Fruit fly (Drosophila melanogaster) whole organism, embryonic: ENCODE measurements around the gene ric8a.

ENCODE experiments used
- BtbVII ChIP-seq: fragments of 200-800 bp; sonication (Bioruptor generic); optimal IDR thresholded peaks from 3 replicates; lab custom pipeline; 2017; ENCODE audit warnings: missing biosample characterization, mild to moderate bottlenecking, missing genetic modification characterization
- CG10565 ChIP-seq: fragments of 200-800 bp; sonication (Bioruptor generic); optimal IDR thresholded peaks from 3 replicates; lab custom pipeline; 2016; ENCODE audit warnings: missing biosample characterization, mild to moderate bottlenecking, missing genetic modification characterization
- CG11085 ChIP-seq: fragments of 200-800 bp; sonication (Bioruptor generic); IDR thresholded peaks from 2 replicates; pipeline ENCODE4 v1.3.6; 2022; ENCODE audit warnings: missing biosample characterization, missing genetic modification characterization
- CG11093 ChIP-seq: fragments of 200-800 bp; sonication (Bioruptor generic); IDR thresholded peaks from 3 replicates; pipeline ENCODE4 v1.3.6; 2022; ENCODE audit warnings: missing biosample characterization, missing genetic modification characterization
- CG11695 ChIP-seq: fragments of 200-800 bp; sonication (Bioruptor generic); IDR thresholded peaks from 3 replicates; pipeline ENCODE4 v1.3.6; 2022; ENCODE audit warnings: missing biosample characterization, missing genetic modification characterization
- CG17186 ChIP-seq: fragments of 200-800 bp; sonication (Bioruptor generic); optimal IDR thresholded peaks from 3 replicates; lab custom pipeline; 2017; ENCODE audit warnings: missing biosample characterization, missing genetic modification reagents, missing genetic modification characterization
- CG17328 ChIP-seq: fragments of 200-800 bp; sonication (Bioruptor generic); IDR thresholded peaks from 2 replicates; pipeline ENCODE4 v1.3.6; 2022; ENCODE audit warnings: missing biosample characterization, missing genetic modification characterization
- CG17361 ChIP-seq: fragments of 200-800 bp; sonication (Bioruptor generic); IDR thresholded peaks from 3 replicates; pipeline ENCODE4 v1.3.6; 2022; ENCODE audit warnings: missing biosample characterization, missing genetic modification characterization
- CG31365 ChIP-seq: fragments of 200-800 bp; sonication (Bioruptor generic); optimal IDR thresholded peaks from 2 replicates; lab custom pipeline; 2018; ENCODE audit warnings: missing biosample characterization, mild to moderate bottlenecking, missing genetic modification characterization
- CG3163 ChIP-seq: fragments of 200-800 bp; sonication (Bioruptor generic); optimal IDR thresholded peaks from 3 replicates; lab custom pipeline; 2016; ENCODE audit warnings: missing biosample characterization, missing genetic modification characterization
- CG43689 ChIP-seq: fragments of 200-800 bp; sonication (Bioruptor generic); IDR thresholded peaks from 2 replicates; pipeline ENCODE4 v1.3.6; 2022; ENCODE audit warnings: missing biosample characterization, missing genetic modification characterization
- CG4424 ChIP-seq: fragments of 200-800 bp; sonication (Bioruptor generic); optimal IDR thresholded peaks from 3 replicates; lab custom pipeline; 2016; ENCODE audit warnings: missing biosample characterization, missing genetic modification characterization
- CG6272 ChIP-seq: fragments of 200-800 bp; sonication (Bioruptor generic); IDR thresholded peaks from 2 replicates; pipeline ENCODE4 v1.3.6; 2022; ENCODE audit warnings: missing biosample characterization, missing genetic modification characterization
- CG6689 ChIP-seq: fragments of 200-800 bp; sonication (Bioruptor generic); IDR thresholded peaks from 2 replicates; pipeline ENCODE4 v1.3.6; 2022; ENCODE audit warnings: missing biosample characterization, missing genetic modification characterization
- CG7357 ChIP-seq: fragments of 200-800 bp; sonication (Bioruptor generic); IDR thresholded peaks from 3 replicates; pipeline ENCODE4 v1.3.6; 2022; ENCODE audit warnings: missing biosample characterization, missing genetic modification characterization
- CG8089 ChIP-seq: fragments of 200-800 bp; sonication (Bioruptor generic); optimal IDR thresholded peaks from 3 replicates; lab custom pipeline; 2016; ENCODE audit warnings: missing biosample characterization, missing genetic modification characterization
- CTCF ChIP-seq: fragments of 200-800 bp; sonication (Bioruptor generic); optimal IDR thresholded peaks from 2 replicates; lab custom pipeline; 2017; ENCODE audit warnings: missing biosample characterization, mild to moderate bottlenecking, missing genetic modification characterization, moderate library complexity
- CkIIα-i1 ChIP-seq: fragments of 200-800 bp; sonication (Bioruptor generic); IDR thresholded peaks from 2 replicates; pipeline ENCODE4 v1.3.6; 2022; ENCODE audit warnings: missing biosample characterization, missing genetic modification characterization
- Dbx ChIP-seq: fragments of 200-800 bp; sonication (Bioruptor generic); IDR thresholded peaks from 3 replicates; pipeline ENCODE4 v1.3.6; 2022; ENCODE audit warnings: missing biosample characterization, missing genetic modification characterization
- Dip3 ChIP-seq: fragments of 200-800 bp; sonication (Bioruptor generic); optimal IDR thresholded peaks from 3 replicates; lab custom pipeline; 2016; ENCODE audit warnings: missing biosample characterization, missing genetic modification characterization
- Drgx ChIP-seq: fragments of 200-800 bp; sonication (Bioruptor generic); IDR thresholded peaks from 2 replicates; pipeline ENCODE4 v1.3.6; 2022; ENCODE audit warnings: missing biosample characterization, missing genetic modification characterization
- Ets65A ChIP-seq: fragments of 200-800 bp; sonication (Bioruptor generic); peaks from one replicate; lab custom pipeline; 2016; ENCODE audit warnings: missing biosample characterization, missing genetic modification characterization
- Meics ChIP-seq: fragments of 200-800 bp; sonication (Bioruptor generic); optimal IDR thresholded peaks from 2 replicates; lab custom pipeline; 2017; ENCODE audit warnings: missing biosample characterization, mild to moderate bottlenecking, missing genetic modification characterization
- Ptx1 ChIP-seq: fragments of 200-800 bp; sonication (Bioruptor generic); IDR thresholded peaks from 2 replicates; pipeline ENCODE4 v1.3.6; 2022; ENCODE audit warnings: missing biosample characterization, missing genetic modification characterization
- Xrp1 ChIP-seq: fragments of 200-800 bp; sonication (Bioruptor generic); IDR thresholded peaks from 2 replicates; pipeline ENCODE4 v1.3.6; 2022; ENCODE audit warnings: missing biosample characterization, missing genetic modification characterization
- aop ChIP-seq: fragments of 200-800 bp; sonication (Bioruptor generic); IDR thresholded peaks from 2 replicates; pipeline ENCODE4 v1.3.6; 2022; ENCODE audit warnings: missing biosample characterization, missing genetic modification characterization
- ato ChIP-seq: fragments of 200-800 bp; sonication (Bioruptor generic); IDR thresholded peaks from 2 replicates; pipeline ENCODE4 v1.3.6; 2022; ENCODE audit warnings: missing biosample characterization, missing genetic modification characterization; ENCODE audit not compliant: partially characterized antibody
- cas ChIP-seq: fragments of 200-800 bp; sonication (Bioruptor generic); IDR thresholded peaks from 2 replicates; pipeline ENCODE4 v1.3.6; 2022; ENCODE audit warnings: missing biosample characterization, missing genetic modification characterization
- chif ChIP-seq, 2 experiments: fragments of 200-800 bp; sonication (Bioruptor generic); optimal IDR thresholded peaks; 3 replicates each; lab custom pipeline; 2016; ENCODE audit warnings: missing biosample characterization in 2 of 2, missing genetic modification characterization in 2 of 2
- chm ChIP-seq: fragments of 200-800 bp; sonication (Bioruptor generic); IDR thresholded peaks from 2 replicates; pipeline ENCODE4 v1.3.6; 2022; ENCODE audit warnings: missing biosample characterization, missing genetic modification characterization
- ci ChIP-seq: fragments of 200-800 bp; sonication (Bioruptor generic); IDR thresholded peaks from 3 replicates; pipeline ENCODE4 v1.3.6; 2022; ENCODE audit warnings: missing biosample characterization, missing genetic modification characterization
- dmrt11E ChIP-seq: fragments of 200-800 bp; sonication (Bioruptor generic); optimal IDR thresholded peaks from 3 replicates; lab custom pipeline; 2018; ENCODE audit warnings: missing biosample characterization, mild to moderate bottlenecking, missing genetic modification characterization, moderate library complexity
- fd96Cb ChIP-seq: fragments of 200-800 bp; sonication (Bioruptor generic); optimal IDR thresholded peaks from 2 replicates; lab custom pipeline; 2018; ENCODE audit warnings: missing biosample characterization, mild to moderate bottlenecking, missing genetic modification characterization, moderate library complexity
- fru ChIP-seq: fragments of >200 bp; optimal IDR thresholded peaks from 2 replicates; lab custom pipeline; 2017
- gce ChIP-seq: fragments of 200-800 bp; sonication (Bioruptor generic); IDR thresholded peaks from 3 replicates; pipeline ENCODE4 v1.3.6; 2022; ENCODE audit warnings: missing biosample characterization, missing genetic modification characterization
- gem ChIP-seq: fragments of 200-800 bp; sonication (Bioruptor generic); optimal IDR thresholded peaks from 2 replicates; lab custom pipeline; 2019; ENCODE audit warnings: missing biosample characterization, mild to moderate bottlenecking, missing genetic modification characterization, moderate library complexity
- gsb ChIP-seq: fragments of 200-800 bp; sonication (Bioruptor generic); IDR thresholded peaks from 2 replicates; pipeline ENCODE4 v1.3.6; 2022; ENCODE audit warnings: missing biosample characterization, missing genetic modification characterization
- kay ChIP-seq: fragments of 200-800 bp; sonication (Bioruptor generic); optimal IDR thresholded peaks from 2 replicates; lab custom pipeline; 2016; ENCODE audit warnings: missing biosample characterization, missing genetic modification characterization
- lmd ChIP-seq: fragments of 200-800 bp; sonication (Bioruptor generic); IDR thresholded peaks from 2 replicates; pipeline ENCODE4 v1.3.6; 2022; ENCODE audit warnings: missing biosample characterization, missing genetic modification characterization
- lov ChIP-seq, 2 experiments: fragments of 200-800 bp in 1 of 2; fragments of >200 bp in 1 of 2; sonication (Bioruptor generic) in 1 of 2; IDR thresholded peaks in 1 of 2; optimal IDR thresholded peaks in 1 of 2; 2 replicates in 1 of 2; 3 replicates in 1 of 2; pipeline versions ENCODE4 v1.3.6 to Lab custom; 2017 to 2022; ENCODE audit warnings: missing biosample characterization in 1 of 2, missing genetic modification characterization in 1 of 2
- otp ChIP-seq: fragments of 200-800 bp; sonication (Bioruptor generic); IDR thresholded peaks from 3 replicates; pipeline ENCODE4, ENCODE4 v1.3.6; 2022; ENCODE audit warnings: missing biosample characterization, missing genetic modification characterization
- pfk ChIP-seq: fragments of 200-800 bp; sonication (Bioruptor generic); optimal IDR thresholded peaks from 2 replicates; lab custom pipeline; 2018; ENCODE audit warnings: missing biosample characterization, mild to moderate bottlenecking, missing genetic modification characterization, moderate library complexity
- phol ChIP-seq: fragments of 200-800 bp; sonication (Bioruptor generic); optimal IDR thresholded peaks from 3 replicates; lab custom pipeline; 2018; ENCODE audit warnings: missing biosample characterization, mild to moderate bottlenecking, missing genetic modification characterization, moderate library complexity
- pita ChIP-seq: fragments of 200-800 bp; sonication (Bioruptor generic); optimal IDR thresholded peaks from 2 replicates; lab custom pipeline; 2017; ENCODE audit warnings: missing biosample characterization, mild to moderate bottlenecking, missing genetic modification characterization
- pnt ChIP-seq: fragments of 200-800 bp; sonication (Bioruptor generic); optimal IDR thresholded peaks from 3 replicates; lab custom pipeline; 2016; ENCODE audit warnings: missing biosample characterization, missing genetic modification characterization
- rib ChIP-seq: fragments of 200-800 bp; sonication (Bioruptor generic); IDR thresholded peaks from 2 replicates; pipeline ENCODE4 v1.3.6; 2022; ENCODE audit warnings: missing biosample characterization, missing genetic modification characterization
- row ChIP-seq: fragments of 200-800 bp; sonication (Bioruptor generic); IDR thresholded peaks from 3 replicates; pipeline ENCODE4 v1.3.6; 2022; ENCODE audit warnings: missing biosample characterization, missing genetic modification characterization
- schlank ChIP-seq: fragments of 200-800 bp; sonication (Bioruptor generic); optimal IDR thresholded peaks from 2 replicates; lab custom pipeline; 2018; ENCODE audit warnings: missing biosample characterization, mild to moderate bottlenecking, missing genetic modification characterization
- sim ChIP-seq: fragments of 200-800 bp; sonication (Bioruptor generic); IDR thresholded peaks from 2 replicates; pipeline ENCODE4 v1.3.6; 2022; ENCODE audit warnings: missing biosample characterization, missing genetic modification characterization
- tin ChIP-seq: fragments of 200-800 bp; sonication (Bioruptor generic); optimal IDR thresholded peaks from 3 replicates; lab custom pipeline; 2016; ENCODE audit warnings: missing biosample characterization, missing genetic modification characterization
- unc-4 ChIP-seq: fragments of 200-800 bp; sonication (Bioruptor generic); IDR thresholded peaks from 2 replicates; pipeline ENCODE4 v1.3.6; 2022; ENCODE audit warnings: missing biosample characterization, missing genetic modification characterization; ENCODE audit not compliant: partially characterized antibody
- wek ChIP-seq: fragments of 200-800 bp; sonication (Bioruptor generic); optimal IDR thresholded peaks from 3 replicates; lab custom pipeline; 2018; ENCODE audit warnings: missing biosample characterization, mild to moderate bottlenecking, missing genetic modification characterization, moderate library complexity
- zen ChIP-seq: fragments of 200-800 bp; sonication (Bioruptor generic); optimal IDR thresholded peaks from 3 replicates; lab custom pipeline; 2018; ENCODE audit warnings: missing biosample characterization, mild to moderate bottlenecking, missing genetic modification characterization, moderate library complexity

The ric8a gene

dm6 chrX:9220434-9220833, 35.5 kb upstream of the ric8a start (continued):
- TF ChIP-seq pfk (GFP tag; lab: Kevin White, UChicago), result no peak
- TF ChIP-seq CkIIα-i1 (GFP tag; lab: Robert Waterston, UW), result no peak
- TF ChIP-seq lmd (GFP tag; lab: Robert Waterston, UW), result peak; percentile 55
- TF ChIP-seq CG17361 (GFP tag; lab: Robert Waterston, UW), result 0 out of 3 replicates have a peak, but pooled peaks have one; percentile 14
- no peak for TF ChIP-seq rib (GFP tag; lab: Robert Waterston, UW)
- TF ChIP-seq tin (GFP tag; lab: Kevin White, UChicago), result no peak
- no peak for TF ChIP-seq Dbx (GFP tag; lab: Robert Waterston, UW)
- TF ChIP-seq CG6272 (GFP tag; lab: Robert Waterston, UW), result 0 out of 2 replicates have a peak, but pooled peaks have one; percentile 27
- TF ChIP-seq Xrp1 (GFP tag; lab: Robert Waterston, UW), result peak; percentile 53; the same call in 1 of the 2 replicates
- no peak for TF ChIP-seq CG11695 (GFP tag; lab: Robert Waterston, UW)
- peak in 1 of 2 experiments; percentile 17 for TF ChIP-seq chif (GFP tag; optimal IDR thresholded peaks at IDR 0.05; lab: Kevin White, UChicago)
- no peak for TF ChIP-seq gce (GFP tag; lab: Robert Waterston, UW)
- TF ChIP-seq CG7357, result peak; percentile 34; the same call in 1 of the 3 replicates
- peak; percentile 40; the same call in 1 of the 2 replicates for TF ChIP-seq Ptx1
- TF ChIP-seq Dip3 (GFP tag; lab: Kevin White, UChicago), result no peak
- TF ChIP-seq row (GFP tag; lab: Robert Waterston, UW), result peak; percentile 66
- TF ChIP-seq Drgx, result peak; percentile 62
- TF ChIP-seq CG11085 (GFP tag; lab: Robert Waterston, UW), result no peak
- peak; percentile 1 for TF ChIP-seq CG4424
- TF ChIP-seq cas, result no peak
- no peak for TF ChIP-seq ato (GFP tag; lab: Robert Waterston, UW)
- TF ChIP-seq zen (tag; lab: Kevin White, UChicago), result peak; percentile 10
- no peak for TF ChIP-seq CG3163 (GFP tag; lab: Kevin White, UChicago)
- TF ChIP-seq BtbVII (GFP tag; lab: Kevin White, UChicago), result no peak
- TF ChIP-seq CTCF (GFP tag; lab: Kevin White, UChicago), result no peak
- peak; percentile 41; the same call in 1 of the 3 replicates for TF ChIP-seq CG11093 (GFP tag; lab: Robert Waterston, UW)
- peak; percentile 15 for TF ChIP-seq pnt (GFP tag; lab: Kevin White, UChicago)
- no peak for TF ChIP-seq aop
- TF ChIP-seq dmrt11E (tag; lab: Kevin White, UChicago), result peak; percentile 33
- 0 out of 3 replicates have a peak, but pooled peaks have one; percentile 25 for TF ChIP-seq otp
- TF ChIP-seq phol (tag; lab: Kevin White, UChicago), result peak; percentile 23
- no peak for TF ChIP-seq CG10565 (GFP tag; lab: Kevin White, UChicago)
- no peak for TF ChIP-seq CG31365 (tag; lab: Kevin White, UChicago)
- TF ChIP-seq gsb (GFP tag; lab: Robert Waterston, UW), result no peak
- no peak for TF ChIP-seq schlank (tag; lab: Kevin White, UChicago)
- peak; percentile 34 for TF ChIP-seq gem (tag; lab: Kevin White, UChicago)
- no peak for TF ChIP-seq unc-4
- TF ChIP-seq ci (GFP tag; lab: Robert Waterston, UW), result peak; percentile 64; the same call in 1 of the 3 replicates
- no peak for TF ChIP-seq CG17186 (GFP tag; lab: Kevin White, UChicago)
- TF ChIP-seq CG6689, result peak; percentile 24; the same call in 1 of the 2 replicates
- TF ChIP-seq CG8089 (GFP tag; lab: Kevin White, UChicago), result no peak
- no peak for TF ChIP-seq wek (GFP tag; lab: Kevin White, UChicago)
- no peak for TF ChIP-seq pita (GFP tag; lab: Kevin White, UChicago)
- TF ChIP-seq fru (lab: Kevin White, UChicago), result no peak
- no peak for TF ChIP-seq kay
- no peak for TF ChIP-seq CG17328 (GFP tag; lab: Robert Waterston, UW)
- TF ChIP-seq Ets65A (GFP tag; lab: Kevin White, UChicago), result peak; percentile 85
- no peak for TF ChIP-seq CG43689 (GFP tag; lab: Robert Waterston, UW)
- TF ChIP-seq fd96Cb (tag; lab: Kevin White, UChicago), result peak; percentile 35
- TF ChIP-seq chm (GFP tag; lab: Robert Waterston, UW), result no peak
- TF ChIP-seq lov (optimal IDR thresholded peaks at IDR 0.05; lab: Kevin White, UChicago), result no peak
- no peak for TF ChIP-seq lov (GFP tag; IDR thresholded peaks at IDR 0.05; lab: Robert Waterston, UW)
- no peak for TF ChIP-seq sim (GFP tag; lab: Robert Waterston, UW)
- TF ChIP-seq Meics (GFP tag; lab: Kevin White, UChicago), result no peak
